Worm (Caenorhabditis elegans) whole organism, L1 larva: ENCODE data around the gene swt-1.

Experiments
- C16A3.4 ChIP-seq: fragments of 150-350 bp; optimal IDR thresholded peaks from 2 replicates; lab custom pipeline; 2014; ENCODE audit warnings: missing biosample characterization, missing genetic modification characterization
- C34B4.2 ChIP-seq: sonication (generic microtip); optimal IDR thresholded peaks from 2 replicates; lab custom pipeline; 2017; ENCODE audit warnings: mild to moderate bottlenecking, missing genetic modification characterization, missing compliant biosample characterization
- F16B12.6 ChIP-seq: fragments of 150-350 bp; optimal IDR thresholded peaks from 2 replicates; lab custom pipeline; 2014; ENCODE audit warnings: missing biosample characterization, missing genetic modification characterization
- Y116A8C.19 ChIP-seq: sonication (generic microtip); optimal IDR thresholded peaks from 2 replicates; lab custom pipeline; 2016; ENCODE audit warnings: missing compliant biosample characterization, missing genetic modification characterization, borderline replicate concordance
- blmp-1 ChIP-seq: fragments of 150-350 bp; optimal IDR thresholded peaks from 2 replicates; lab custom pipeline; 2014; ENCODE audit warnings: missing biosample characterization, missing genetic modification characterization
- ceh-8 ChIP-seq: fragments of 200-800 bp; sonication (Bioruptor generic); optimal IDR thresholded peaks from 2 replicates; lab custom pipeline; 2018; ENCODE audit warnings: mild to moderate bottlenecking, missing genetic modification characterization, moderate library complexity, missing compliant biosample characterization
- ceh-82 ChIP-seq, 3 experiments: fragments of 150-350 bp in 1 of 3; sonication (generic microtip) in 2 of 3; optimal IDR thresholded peaks; 2 replicates each; lab custom pipeline; 2014 to 2017; ENCODE audit warnings: missing biosample characterization in 3 of 3, missing genetic modification characterization in 3 of 3
- ceh-90 ChIP-seq: sonication (generic microtip); optimal IDR thresholded peaks from 2 replicates; lab custom pipeline; 2016; ENCODE audit warnings: missing genetic modification characterization, missing compliant biosample characterization
- dpl-1 ChIP-seq, 3 experiments: fragments of 150-350 bp in 2 of 3; sonication (generic microtip) in 1 of 3; optimal IDR thresholded peaks; 2 replicates each; lab custom pipeline; 2014 to 2017; ENCODE audit warnings: missing biosample characterization in 3 of 3, missing genetic modification characterization in 3 of 3, missing genetic modification reagents in 3 of 3
- dsc-1 ChIP-seq: sonication (generic microtip); optimal IDR thresholded peaks from 2 replicates; lab custom pipeline; 2016; ENCODE audit warnings: mild to moderate bottlenecking, missing genetic modification characterization, missing compliant biosample characterization
- efl-1 ChIP-seq, 4 experiments: fragments of 150-350 bp; optimal IDR thresholded peaks in 3 of 4; peaks in 1 of 4; 1 replicate in 1 of 4; 2 replicates in 3 of 4; lab custom pipeline; 2014; ENCODE audit warnings: missing biosample characterization in 2 of 4, missing genetic modification characterization in 2 of 4, missing genetic modification reagents in 2 of 4
- efl-3 ChIP-seq: fragments of 200-800 bp; sonication (Bioruptor generic); optimal IDR thresholded peaks from 2 replicates; lab custom pipeline; 2018; ENCODE audit warnings: mild to moderate bottlenecking, missing genetic modification characterization, missing compliant biosample characterization
- egl-27 ChIP-seq, 2 experiments: fragments of 150-350 bp in 1 of 2; sonication (generic microtip); optimal IDR thresholded peaks; 3 replicates each; lab custom pipeline; 2017 to 2018; ENCODE audit warnings: missing biosample characterization in 2 of 2, missing genetic modification characterization in 2 of 2, missing genetic modification reagents in 2 of 2
- elt-2 ChIP-seq: sonication (generic microtip); optimal IDR thresholded peaks from 2 replicates; lab custom pipeline; 2016; ENCODE audit warnings: missing genetic modification characterization, mild to moderate bottlenecking, inconsistent platforms, missing compliant biosample characterization, missing genetic modification reagents
- elt-3 ChIP-seq, 6 experiments: fragments of 150-350 bp in 1 of 6; sonication (generic microtip); optimal IDR thresholded peaks; 2 replicates each; lab custom pipeline; 2017 to 2018; ENCODE audit warnings: missing biosample characterization in 6 of 6, missing genetic modification characterization in 6 of 6, inconsistent platforms in 1 of 6
- ets-5 ChIP-seq: fragments of 200-800 bp; sonication (Bioruptor generic); IDR thresholded peaks from 2 replicates; pipeline ENCODE4 v1.3.6; 2022; ENCODE audit warnings: missing genetic modification characterization, missing compliant biosample characterization
- fkh-10 ChIP-seq: sonication (generic microtip); optimal IDR thresholded peaks from 2 replicates; lab custom pipeline; 2017; ENCODE audit warnings: missing biosample characterization, missing genetic modification reagents, missing genetic modification characterization
- lin-35 ChIP-seq, 2 experiments: fragments of 150-350 bp; optimal IDR thresholded peaks; 2 replicates each; lab custom pipeline; 2014; ENCODE audit warnings: missing biosample characterization in 2 of 2, missing genetic modification characterization in 2 of 2, missing genetic modification reagents in 2 of 2
- lin-39 ChIP-seq: fragments of 150-350 bp; optimal IDR thresholded peaks from 2 replicates; lab custom pipeline; 2014; ENCODE audit warnings: missing biosample characterization, missing genetic modification reagents, missing genetic modification characterization
- lir-3 ChIP-seq: sonication (generic microtip); optimal IDR thresholded peaks from 2 replicates; lab custom pipeline; 2016; ENCODE audit warnings: mild to moderate bottlenecking, missing genetic modification characterization, moderate library complexity, missing compliant biosample characterization; ENCODE audit not compliant: poor library complexity
- mab-9 ChIP-seq: fragments of 200-800 bp; sonication (Bioruptor generic); IDR thresholded peaks from 2 replicates; pipeline ENCODE4 v1.3.6; 2022; ENCODE audit warnings: missing genetic modification reagents, missing genetic modification characterization, missing compliant biosample characterization
- mep-1 ChIP-seq: fragments of 150-350 bp; optimal IDR thresholded peaks from 2 replicates; lab custom pipeline; 2014; ENCODE audit warnings: missing biosample characterization, missing genetic modification characterization
- nhr-19 ChIP-seq: fragments of 200-800 bp; sonication (Bioruptor generic); conservative IDR thresholded peaks from 2 replicates; pipeline ENCODE4 v1.3.6; 2022; ENCODE audit warnings: missing genetic modification characterization, missing compliant biosample characterization
- nhr-71 ChIP-seq: sonication (generic microtip); optimal IDR thresholded peaks from 2 replicates; lab custom pipeline; 2016; ENCODE audit warnings: mild to moderate bottlenecking, missing genetic modification characterization, moderate library complexity, missing compliant biosample characterization
- nhr-84 ChIP-seq: sonication (generic microtip); optimal IDR thresholded peaks from 2 replicates; lab custom pipeline; 2017; ENCODE audit warnings: missing biosample characterization, missing genetic modification characterization
- pax-3 ChIP-seq: fragments of 200-800 bp; sonication (Bioruptor generic); optimal IDR thresholded peaks from 2 replicates; lab custom pipeline; 2018; ENCODE audit warnings: mild to moderate bottlenecking, missing genetic modification characterization, moderate library complexity, missing compliant biosample characterization
- sox-4 ChIP-seq: sonication (generic microtip); optimal IDR thresholded peaks from 2 replicates; lab custom pipeline; 2016; ENCODE audit warnings: missing genetic modification characterization, missing compliant biosample characterization
- sptf-1 ChIP-seq: fragments of 150-350 bp; optimal IDR thresholded peaks from 2 replicates; lab custom pipeline; 2014; ENCODE audit warnings: missing biosample characterization, missing genetic modification characterization
- sup-37 ChIP-seq: fragments of 200-800 bp; sonication (Bioruptor generic); optimal IDR thresholded peaks from 2 replicates; lab custom pipeline; 2018; ENCODE audit warnings: mild to moderate bottlenecking, missing genetic modification characterization, missing compliant biosample characterization
- tbx-2 ChIP-seq: sonication (generic microtip); optimal IDR thresholded peaks from 2 replicates; lab custom pipeline; 2016; ENCODE audit warnings: missing genetic modification characterization, missing compliant biosample characterization
- unc-62 ChIP-seq: fragments of 150-350 bp; optimal IDR thresholded peaks from 2 replicates; lab custom pipeline; 2014; ENCODE audit warnings: missing biosample characterization, missing genetic modification reagents, missing genetic modification characterization
- unc-98 ChIP-seq: fragments of 200-800 bp; sonication (Bioruptor generic); IDR thresholded peaks from 2 replicates; pipeline ENCODE4 v1.3.6; 2022; ENCODE audit warnings: missing genetic modification characterization, missing compliant biosample characterization

swt-1 gene

DNA sequence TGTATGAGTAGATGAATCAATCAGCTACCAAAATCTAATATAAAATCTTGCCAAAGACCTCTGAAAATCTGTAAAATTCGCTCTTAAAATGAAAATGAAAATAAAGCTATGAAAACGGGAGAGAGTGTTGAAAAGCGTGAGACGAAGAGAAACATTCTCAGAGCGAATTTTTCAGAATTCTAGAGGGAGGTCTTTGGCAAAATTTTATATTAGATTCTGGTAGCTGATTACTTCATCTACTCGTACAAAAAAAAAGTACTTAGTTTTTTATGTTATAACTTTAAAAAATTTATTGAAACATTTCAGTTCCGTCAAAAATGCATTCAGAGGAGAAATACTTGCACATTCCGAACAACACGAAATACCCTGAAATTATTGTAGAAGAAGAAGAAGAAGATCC is 17.5 kb downstream of the swt-1 start, which contains the start of gene drl-1:
Gene drl-1, plus strand, starts transcription at position 301 of the 400 bp plus-strand sequence.
- TF ChIP-seq dpl-1 (GFP tag; optimal IDR thresholded peaks at IDR 0.05; lab: Kevin White, UChicago) (no peak), sptf-1 (tag; lab: Kevin White, UChicago) (no peak)
- TF ChIP-seq, all 84 proteins: peak for 0

DNA sequence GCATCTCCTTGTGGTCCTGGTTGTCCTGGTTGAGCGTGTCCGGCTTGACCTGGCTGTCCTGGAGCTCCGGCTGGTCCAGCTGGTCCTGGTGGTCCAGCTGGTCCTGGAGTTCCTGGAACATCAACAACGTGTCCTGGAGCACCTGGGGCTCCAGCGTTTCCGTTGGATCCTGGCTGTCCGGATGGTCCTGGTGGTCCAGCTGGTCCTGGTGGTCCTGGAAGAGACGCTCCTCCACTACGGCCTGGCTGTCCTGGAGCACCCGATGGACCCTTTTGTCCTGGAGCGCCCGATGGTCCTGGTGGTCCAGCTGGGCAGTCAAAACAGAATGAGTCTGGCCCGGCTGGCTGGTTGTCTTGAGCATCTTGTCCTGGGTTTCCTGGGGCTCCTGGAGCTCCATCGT is 18.3 kb downstream of the swt-1 start:
- TF ChIP-seq dsc-1 (tag; lab: Kevin White, UChicago) (no peak), C34B4.2 (no peak), lir-3 (tag; lab: Kevin White, UChicago) (no peak), tbx-2 (tag; lab: Kevin White, UChicago) (no peak)
- TF ChIP-seq, all 84 proteins: peak for 0

DNA sequence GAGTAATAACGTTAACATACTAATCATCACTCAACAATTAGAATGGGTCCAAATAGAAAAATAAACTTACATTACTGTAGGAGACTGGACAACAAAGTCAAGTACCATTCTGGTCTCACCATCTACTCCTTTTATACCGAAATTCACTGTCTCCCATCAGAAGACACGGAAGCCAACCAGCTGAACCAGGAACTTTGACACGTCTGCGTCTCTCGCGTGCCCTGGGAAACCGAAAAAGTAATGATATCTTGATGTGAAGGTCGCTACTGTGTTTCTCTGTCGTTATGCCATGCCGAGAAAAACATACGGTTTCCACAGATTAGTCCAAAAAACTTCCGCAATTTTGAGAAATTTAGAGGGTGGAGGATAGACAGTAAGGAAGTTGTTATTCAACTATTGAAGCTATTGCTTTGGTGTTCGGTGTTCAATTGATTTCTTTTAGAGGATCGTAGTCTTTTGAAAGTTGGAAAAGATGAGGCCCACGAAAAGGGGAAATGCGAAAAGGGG is 19.3 kb downstream of the swt-1 start, which contains the start of gene col-101:
Gene col-101, minus strand, starts transcription at position 457 of the 507 bp plus-strand sequence.
- TF ChIP-seq blmp-1 (tag; lab: Kevin White, UChicago) (peak; percentile 42), elt-3 (tag; optimal IDR thresholded peaks at IDR 0.05; lab: Kevin White, UChicago) (peak in 1 of 6 experiments; percentile 28), efl-1 (optimal IDR thresholded peaks at IDR 0.05; lab: Kevin White, UChicago) (no peak), efl-1 (GFP tag; optimal IDR thresholded peaks at IDR 0.05 in 1 of 2; lab: Kevin White, UChicago) (peak in 1 of 2 experiments; percentile 75), mab-9 (GFP tag; lab: Robert Waterston, UW) (no peak), mep-1 (tag; lab: Kevin White, UChicago) (peak; percentile 18), unc-62 (GFP tag; lab: Kevin White, UChicago) (no peak), nhr-84 (tag; lab: Kevin White, UChicago) (no peak), nhr-71 (tag; lab: Kevin White, UChicago) (no peak), ets-5 (GFP tag; lab: Robert Waterston, UW) (no peak), ceh-82 (tag; optimal IDR thresholded peaks at IDR 0.05; lab: Kevin White, UChicago) (no peak), tbx-2 (tag; lab: Kevin White, UChicago) (peak; percentile 52), F16B12.6 (tag; lab: Kevin White, UChicago) (no peak)

DNA sequence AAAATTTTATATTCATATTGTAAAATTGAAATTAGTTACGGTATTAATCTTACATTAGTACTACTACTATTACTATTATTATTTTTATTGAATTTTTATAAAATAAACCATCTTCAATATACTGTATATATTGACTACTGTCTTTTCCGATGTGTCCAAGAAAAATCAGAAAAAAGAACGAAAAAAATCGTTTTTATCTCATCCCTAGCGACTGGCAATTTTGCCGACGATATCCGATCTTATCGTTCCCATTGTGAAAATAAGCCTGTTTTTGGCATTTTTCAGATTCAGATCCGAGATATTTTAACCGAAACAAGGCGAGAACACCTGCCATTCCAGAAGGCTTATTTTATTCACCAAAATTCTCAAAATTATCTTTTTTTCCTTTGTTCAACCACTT is 23.2 kb downstream of the swt-1 start, which contains the start of gene F18F11.4:
Gene F18F11.4, plus strand, starts transcription at position 301 of the 400 bp plus-strand sequence.
- no peak for TF ChIP-seq pax-3 (tag; lab: Kevin White, UChicago)

DNA sequence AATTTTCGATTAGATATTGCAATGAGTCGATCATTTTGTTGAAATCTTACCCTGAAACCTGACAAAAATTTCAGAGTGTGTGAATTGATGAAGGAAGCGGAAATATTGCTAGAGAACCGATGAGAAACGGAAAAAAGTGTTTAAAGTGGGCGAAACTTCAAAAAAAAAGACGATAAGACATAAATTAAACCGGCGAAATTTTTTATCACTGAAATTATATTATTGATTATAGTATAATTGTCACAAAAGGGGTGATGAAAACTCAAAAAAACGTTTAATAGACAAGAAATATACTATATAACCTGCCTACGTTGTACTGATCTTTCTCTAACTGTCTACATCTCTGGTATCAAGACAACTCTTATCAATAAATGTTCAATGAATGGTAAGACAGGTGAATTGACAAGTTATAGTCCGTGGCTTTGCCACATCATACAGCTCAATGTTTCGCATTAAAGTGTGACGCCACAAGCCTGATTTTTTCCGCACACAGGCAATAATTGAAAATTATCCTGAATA is 29.9 kb downstream of the swt-1 start, which contains the start of gene pxmp-4:
Gene pxmp-4, minus strand, starts transcription at position 51 of the 519 bp plus-strand sequence.
- TF ChIP-seq mab-9 (GFP tag; lab: Robert Waterston, UW) (no peak), ceh-8 (no peak), pax-3 (tag; lab: Kevin White, UChicago) (no peak), mep-1 (tag; lab: Kevin White, UChicago) (no peak), fkh-10 (GFP tag; lab: Kevin White, UChicago) (no peak), lin-35 (GFP tag; optimal IDR thresholded peaks at IDR 0.05; lab: Kevin White, UChicago) (peak in 1 of 2 experiments; percentile 27), lin-39 (no peak), egl-27 (tag; optimal IDR thresholded peaks at IDR 0.05; lab: Kevin White, UChicago) (no peak), unc-98 (GFP tag; lab: Robert Waterston, UW) (no peak), elt-2 (peak; percentile 50), dsc-1 (tag; lab: Kevin White, UChicago) (no peak), nhr-19 (GFP tag; lab: Robert Waterston, UW) (no peak), sptf-1 (tag; lab: Kevin White, UChicago) (no peak), F16B12.6 (tag; lab: Kevin White, UChicago) (no peak), efl-1 (optimal IDR thresholded peaks at IDR 0.05; lab: Kevin White, UChicago) (no peak), efl-1 (GFP tag; optimal IDR thresholded peaks at IDR 0.05 in 1 of 2; lab: Kevin White, UChicago) (peak in 1 of 2 experiments; percentile 43), C16A3.4 (tag; lab: Kevin White, UChicago) (no peak), efl-3 (GFP tag; lab: Kevin White, UChicago) (no peak), sox-4 (tag; lab: Kevin White, UChicago) (no peak), sup-37 (GFP tag; lab: Kevin White, UChicago) (no peak), ceh-90 (tag; lab: Kevin White, UChicago) (no peak), Y116A8C.19 (tag; lab: Kevin White, UChicago) (no peak)
